Worm (Caenorhabditis elegans) whole organism, early embryonic: ENCODE measurements around the gene paa-1.

Experiments used
- F13C5.2 ChIP-seq: sonication (generic microtip); optimal IDR thresholded peaks from 2 replicates; lab custom pipeline; 2017; ENCODE audit warnings: mild to moderate bottlenecking, missing genetic modification characterization, inconsistent platforms, missing compliant biosample characterization
- ama-1 ChIP-seq: fragments of 150-350 bp; optimal IDR thresholded peaks from 2 replicates; lab custom pipeline; 2014
- ceh-36 ChIP-seq: sonication (generic microtip); optimal IDR thresholded peaks from 2 replicates; lab custom pipeline; 2016; ENCODE audit warnings: missing genetic modification characterization, inconsistent platforms, missing compliant biosample characterization
- ets-7 ChIP-seq: sonication (generic microtip); optimal IDR thresholded peaks from 2 replicates; lab custom pipeline; 2016; ENCODE audit warnings: missing genotype, missing genetic modification characterization, missing compliant biosample characterization
- flt-1 ChIP-seq: fragments of 200-800 bp; sonication (Bioruptor generic); IDR thresholded peaks from 2 replicates; pipeline ENCODE4 v1.3.6; 2022; ENCODE audit warnings: missing genetic modification characterization, missing compliant biosample characterization
- hmg-4 ChIP-seq: fragments of 200-800 bp; sonication (Bioruptor generic); optimal IDR thresholded peaks from 2 replicates; lab custom pipeline; 2018; ENCODE audit warnings: mild to moderate bottlenecking, missing genetic modification characterization, missing compliant biosample characterization
- hnd-1 ChIP-seq: sonication (generic microtip); optimal IDR thresholded peaks from 2 replicates; lab custom pipeline; 2016; ENCODE audit warnings: missing genetic modification characterization, missing compliant biosample characterization
- pes-1 ChIP-seq: fragments of 200-800 bp; sonication (Bioruptor generic); IDR thresholded peaks from 2 replicates; pipeline ENCODE4 v1.3.6; 2022; ENCODE audit warnings: missing genetic modification reagents, missing genetic modification characterization, missing compliant biosample characterization
- scrt-1 ChIP-seq: fragments of 200-800 bp; sonication (Bioruptor generic); IDR thresholded peaks from 2 replicates; pipeline ENCODE4 v1.3.6; 2022; ENCODE audit warnings: missing genetic modification characterization, missing compliant biosample characterization
- tbx-11 ChIP-seq: fragments of 200-800 bp; sonication (Bioruptor generic); IDR thresholded peaks from 2 replicates; pipeline ENCODE4 v1.3.6; 2022; ENCODE audit warnings: missing genetic modification characterization, missing compliant biosample characterization
- tbx-37 ChIP-seq: fragments of 200-800 bp; sonication (Bioruptor generic); conservative IDR thresholded peaks from 2 replicates; pipeline ENCODE4 v1.3.6; 2022; ENCODE audit warnings: missing genetic modification reagents, missing genetic modification characterization, missing compliant biosample characterization

DNA sequence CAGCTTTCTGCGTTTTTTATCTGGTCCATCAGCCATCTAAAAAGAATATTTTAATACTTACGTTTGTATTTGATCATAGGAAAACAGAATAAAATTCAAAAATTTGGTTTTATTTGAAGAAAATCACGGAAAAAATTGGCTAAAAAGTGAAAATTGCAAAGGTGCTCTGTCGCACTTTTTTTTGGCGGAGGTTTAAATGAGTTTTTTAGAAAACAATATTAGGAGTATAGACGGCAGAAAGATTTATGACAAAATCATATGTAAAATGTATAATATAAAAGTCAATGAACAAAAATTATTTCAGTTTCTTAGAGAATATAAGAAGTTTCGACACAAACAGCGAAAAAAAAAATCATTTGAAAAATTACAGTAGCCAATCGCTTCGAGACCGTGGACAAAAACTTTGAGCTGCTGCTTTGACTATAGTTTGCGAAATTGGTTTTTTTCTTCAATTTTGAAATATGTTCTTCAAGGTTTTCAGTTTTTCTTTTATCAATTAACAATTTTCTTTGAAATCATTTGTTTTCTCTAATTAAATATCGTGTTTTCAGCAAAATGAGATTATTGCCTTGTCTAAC, 33.3 kb downstream of the paa-1 start, which contains the start of the genes R02F2.7 and R02F2.4:
- no peak for TF ChIP-seq ets-7 (tag; lab: Kevin White, UChicago)
- no peak for TF ChIP-seq ama-1 (lab: Kevin White, UChicago)
- TF ChIP-seq F13C5.2 (tag; lab: Kevin White, UChicago): no peak
- no peak for TF ChIP-seq tbx-11 (GFP tag; lab: Robert Waterston, UW)
- TF ChIP-seq pes-1: no peak
- no peak for TF ChIP-seq hnd-1 (tag; lab: Kevin White, UChicago)
- no peak for TF ChIP-seq ceh-36 (tag; lab: Kevin White, UChicago)
- no peak for TF ChIP-seq hmg-4 (GFP tag; lab: Kevin White, UChicago)
- TF ChIP-seq scrt-1 (GFP tag; lab: Robert Waterston, UW): no peak
- TF ChIP-seq flt-1 (GFP tag; lab: Robert Waterston, UW): no peak
- TF ChIP-seq tbx-37 (GFP tag; lab: Robert Waterston, UW): no peak
